Fruit fly (Drosophila melanogaster) ovary, adult (tissue): Measurements from ENCODE around the gene CG12010.

Source experiments
- CG17801 ChIP-seq: fragments of 200-800 bp; optimal IDR thresholded peaks from 2 replicates; lab custom pipeline; 2019; ENCODE audit warnings: missing biosample characterization, mild to moderate bottlenecking, missing genetic modification characterization, moderate library complexity; ENCODE audit not compliant: partially characterized antibody

The CG12010 gene

DNA sequence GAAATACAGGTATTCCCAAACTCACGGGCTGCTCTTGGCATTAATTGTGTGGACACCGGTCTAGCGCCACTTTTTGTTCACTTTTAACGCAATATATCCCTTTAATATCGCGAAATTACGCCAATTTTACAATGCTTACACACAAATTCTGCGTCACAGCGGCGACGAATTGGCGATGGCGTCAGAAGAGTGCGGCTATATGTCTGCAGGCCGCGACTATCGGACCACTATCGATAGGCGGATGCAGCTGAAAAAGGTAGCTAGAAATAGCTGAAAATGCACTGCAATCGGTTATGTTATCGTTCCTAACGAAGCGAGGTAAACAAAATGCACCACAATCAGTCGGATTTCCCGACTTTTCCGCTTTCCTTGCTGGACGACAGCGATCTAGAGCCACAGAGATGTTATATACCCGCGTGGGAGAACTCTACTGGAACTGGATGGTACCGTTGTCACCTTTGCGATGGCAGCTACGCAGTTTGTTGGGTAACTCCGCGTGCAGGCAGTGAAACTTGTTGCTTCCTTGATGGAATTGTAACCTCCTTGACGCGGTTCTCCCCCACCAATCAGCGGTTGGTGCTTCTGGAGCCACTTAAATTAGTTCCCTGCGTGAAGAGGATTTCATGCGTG is at the start of gene CG12010, which contains the start of gene Ythdc1:
TSS of gene CG12010 (plus strand) at position 289 of the 630 bp plus-strand sequence.
TSS of gene Ythdc1 (minus strand) at position 177 of the 630 bp plus-strand sequence.
- peak; percentile 48 for TF ChIP-seq CG17801 (GFP tag; lab: Kevin White, UChicago)

DNA sequence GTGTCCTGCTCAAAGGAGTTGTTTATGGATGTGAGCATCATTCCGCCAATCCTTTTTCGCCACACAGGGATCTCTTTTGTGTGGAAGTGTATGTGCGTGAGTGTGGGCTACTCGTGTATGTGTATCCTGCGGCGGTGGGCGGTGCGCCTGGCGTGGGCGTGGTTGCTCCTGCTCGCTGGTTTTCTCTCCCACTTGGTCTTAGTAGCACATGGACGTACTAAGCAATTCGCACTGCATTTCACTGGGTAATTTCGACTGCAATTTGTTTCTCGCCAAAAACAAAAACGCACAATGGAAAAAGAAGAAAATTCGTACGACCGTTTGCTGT is 48.5 kb upstream of the CG12010 start:
- TF ChIP-seq CG17801 (GFP tag; lab: Kevin White, UChicago): no peak

dm6 chr3L:3325925-3326903 is 47.9 kb upstream of the CG12010 start, which contains the start of gene Gtpx:
TSS of gene Gtpx (plus strand) at chr3L:3326265.
- TF ChIP-seq CG17801 (GFP tag; lab: Kevin White, UChicago): peak; percentile 24

- TF ChIP-seq CG17801 (GFP tag; lab: Kevin White, UChicago): no peak
Observed at dm6 chr3L:3328771-3329170, 45.3 kb upstream of the CG12010 start, which contains the start of gene Strip. TSS of gene Strip (minus strand) at chr3L:3328871.

DNA sequence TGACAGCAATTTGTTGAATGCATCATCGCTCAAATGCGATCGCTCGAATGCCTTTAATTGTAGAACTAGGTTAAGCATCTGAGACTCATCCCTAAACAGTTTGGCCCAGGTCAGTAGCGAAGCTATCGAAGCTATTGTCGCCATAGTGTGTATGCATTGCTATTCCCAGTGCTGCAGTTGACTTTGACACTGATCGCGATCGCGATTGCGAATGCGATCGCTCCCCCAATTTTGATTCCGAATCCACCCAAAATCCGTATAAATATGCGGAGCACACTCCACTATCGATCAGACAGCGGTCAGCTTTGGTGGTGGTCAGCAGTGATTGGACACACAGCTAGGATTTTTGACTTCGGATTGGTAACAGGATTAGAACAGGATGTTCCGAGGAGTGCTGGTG is 44.3 kb upstream of the CG12010 start, which contains the start of gene CG14961:
TSS of gene CG14961 (plus strand) at position 301 of the 400 bp plus-strand sequence.
- no peak for TF ChIP-seq CG17801 (GFP tag; lab: Kevin White, UChicago)

DNA sequence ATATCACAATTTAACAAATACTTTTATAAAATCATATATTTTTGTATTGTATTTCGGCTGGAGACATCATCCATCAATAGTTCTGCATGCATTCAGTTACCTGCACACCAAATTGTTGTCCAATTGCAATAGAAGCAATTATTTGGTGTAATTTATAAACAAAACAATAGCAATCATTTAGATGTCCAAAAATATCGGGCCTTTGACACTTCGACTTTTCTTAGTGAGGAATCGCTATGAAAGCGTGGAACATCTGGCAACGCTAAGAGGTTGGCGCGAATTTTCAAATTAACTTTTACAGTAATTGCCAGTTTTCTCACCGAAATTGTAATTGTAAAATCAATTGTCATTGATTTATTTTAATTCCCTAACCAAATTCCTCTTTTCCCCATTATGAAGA is 39.3 kb upstream of the CG12010 start, which contains the start of gene CG14969:
TSS of gene CG14969 (minus strand) at position 195 of the 400 bp plus-strand sequence.
- peak; percentile 37 for TF ChIP-seq CG17801 (GFP tag; lab: Kevin White, UChicago)

dm6 chr3L:3335688-3336087 is 38.4 kb upstream of the CG12010 start, which contains the start of gene Drsl1:
TSS of gene Drsl1 (minus strand) at chr3L:3335788.
- no peak for TF ChIP-seq CG17801 (GFP tag; lab: Kevin White, UChicago)

DNA sequence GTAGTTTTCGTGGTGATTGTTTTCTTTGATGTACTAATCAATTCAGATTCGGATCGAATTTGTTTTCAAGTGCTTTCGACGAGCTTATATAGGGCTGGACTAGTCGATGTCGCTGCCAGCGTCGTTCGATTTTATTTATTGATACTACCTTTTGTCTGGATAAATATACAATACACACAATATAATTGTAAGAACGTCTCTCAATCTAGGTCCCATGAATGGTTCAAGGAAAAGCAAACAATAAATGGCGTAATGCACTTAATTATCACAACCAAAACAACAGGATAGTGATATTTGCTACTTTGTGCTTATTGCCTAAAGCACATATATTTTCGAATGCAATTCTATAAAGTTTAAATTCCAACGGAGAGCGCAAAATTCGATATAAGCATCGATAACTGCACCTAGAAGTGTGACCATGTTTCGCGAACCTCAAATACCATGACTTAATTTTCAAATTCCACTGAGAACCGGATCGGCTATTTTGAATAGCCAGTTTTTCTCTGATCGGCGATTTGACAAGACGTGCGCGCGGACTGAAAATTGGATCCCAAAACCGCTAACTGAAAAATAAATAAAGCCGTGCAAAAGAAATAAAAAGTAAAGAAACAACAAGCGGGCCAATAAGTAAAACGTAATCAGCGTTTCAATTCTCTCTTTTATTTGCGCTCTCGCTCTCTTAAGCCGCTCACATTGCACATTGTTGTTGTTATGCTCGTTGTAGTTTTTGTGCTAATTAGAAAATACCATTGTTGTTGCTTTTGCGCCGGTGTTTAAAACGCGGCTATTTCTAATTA is 37.5 kb upstream of the CG12010 start, which contains the start of the genes Drsl6 and kst:
TSS of gene Drsl6 (minus strand) at position 51 of the 797 bp plus-strand sequence.
TSS of gene kst (plus strand) at position 493 of the 797 bp plus-strand sequence.
- TF ChIP-seq CG17801 (GFP tag; lab: Kevin White, UChicago): peak; percentile 87

- no peak for TF ChIP-seq CG17801 (GFP tag; lab: Kevin White, UChicago)
Observed at dm6 chr3L:3337345-3337928, 36.6 kb upstream of the CG12010 start.

DNA sequence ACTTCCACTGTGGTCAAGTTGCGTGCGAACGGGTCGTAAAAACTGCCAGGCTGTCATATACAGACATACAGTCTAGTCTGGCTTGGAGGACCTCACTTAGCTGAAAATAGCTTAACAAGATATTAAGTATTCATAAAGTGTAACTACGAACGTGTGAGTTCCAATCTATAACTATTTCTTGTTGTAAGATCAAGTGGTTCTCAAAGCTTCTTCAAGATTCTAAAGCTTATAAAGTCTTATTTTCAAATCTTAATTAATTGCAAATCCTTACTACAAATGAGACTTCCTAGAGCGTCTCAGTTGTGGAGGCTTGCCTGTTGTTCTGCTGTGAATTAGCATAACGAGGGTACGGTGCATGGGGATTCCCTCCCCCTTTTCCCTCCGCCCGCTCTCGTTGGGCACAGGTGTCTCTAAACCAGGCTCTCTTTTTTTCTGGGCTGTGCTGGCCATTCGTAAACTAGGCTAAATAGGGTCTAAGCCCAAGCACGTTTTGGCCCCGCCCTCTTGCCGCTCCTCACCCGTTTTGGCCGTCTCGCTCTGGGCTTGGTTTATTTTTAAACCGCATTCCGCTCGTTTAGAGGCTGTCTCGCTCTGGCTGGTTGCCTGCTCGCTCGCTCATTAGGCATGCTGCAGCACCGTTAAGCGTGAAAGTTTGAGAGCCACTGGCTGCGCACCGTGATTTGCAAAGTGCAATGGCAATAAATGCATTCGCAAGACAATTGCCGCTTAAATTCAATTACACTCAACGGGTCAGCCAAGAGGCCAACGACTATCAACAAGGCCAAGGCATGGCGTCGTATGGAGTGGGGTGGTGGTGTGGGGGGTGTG is 35.8 kb upstream of the CG12010 start:
- no peak for TF ChIP-seq CG17801 (GFP tag; lab: Kevin White, UChicago)

- TF ChIP-seq CG17801 (GFP tag; lab: Kevin White, UChicago): no peak
Observed at dm6 chr3L:3338882-3339590, 35.0 kb upstream of the CG12010 start.

DNA sequence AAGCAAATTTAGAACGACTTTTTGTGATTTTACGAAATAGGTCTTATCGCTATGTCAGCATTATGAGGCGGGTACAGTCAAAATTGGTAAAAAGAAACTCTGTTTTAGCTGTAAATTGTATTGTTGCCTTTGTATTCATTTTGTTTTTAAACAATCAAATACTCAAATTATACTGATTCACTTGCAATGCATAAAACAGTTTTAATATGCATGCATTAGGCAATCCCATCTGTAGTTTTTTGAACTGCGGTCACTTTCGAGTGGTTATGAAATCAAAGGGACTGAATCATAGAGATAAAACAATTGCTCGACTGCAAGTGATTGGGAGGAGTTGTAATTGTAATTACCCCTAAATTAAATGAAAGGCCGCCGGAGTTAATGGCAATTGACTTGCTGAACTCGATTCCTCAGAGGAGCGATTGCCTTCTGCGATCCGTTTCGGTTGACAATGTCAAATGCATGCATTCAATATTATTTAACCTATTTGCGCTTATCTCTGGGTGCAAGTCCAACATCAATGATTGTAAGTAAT is 34.3 kb upstream of the CG12010 start:
- peak; percentile 11 for TF ChIP-seq CG17801 (GFP tag; lab: Kevin White, UChicago)
